Worm (Caenorhabditis elegans): ENCODE measurements around the gene nrf-6.
A peak's percentile ranks its signal among the peaks of the same experiment; 100 is the strongest.

The nrf-6 gene

DNA sequence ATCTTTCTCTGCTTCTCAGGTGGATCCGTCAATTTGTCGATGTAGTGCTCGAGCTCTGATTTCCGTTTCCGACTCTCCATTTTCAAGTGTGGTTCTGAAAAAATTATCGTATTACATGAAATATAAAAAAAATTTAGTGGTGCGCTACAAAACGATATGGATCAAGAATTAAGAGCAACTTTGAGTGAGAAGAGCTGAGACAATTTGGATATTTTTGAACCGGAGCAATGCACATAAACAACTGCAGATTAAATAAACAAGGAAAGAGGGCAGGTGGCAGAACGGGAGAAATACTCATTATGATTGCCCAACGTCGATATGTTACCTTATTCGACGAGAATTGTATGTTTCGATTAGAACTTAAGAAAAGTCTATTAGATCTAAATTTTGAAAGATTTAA is 4.8 kb downstream of the nrf-6 start, which contains the start of gene swsn-7:
TSS of gene swsn-7 (minus strand) at position 101 of the 400 bp plus-strand sequence.
- no peak for TF ChIP-seq zip-8 (tag; optimal IDR thresholded peaks at IDR 0.05)
- TF ChIP-seq unc-120 (tag; optimal IDR thresholded peaks at IDR 0.05; ENCODE audit: poor library complexity, severe bottlenecking): no peak
- TF ChIP-seq sptf-1 (tag; optimal IDR thresholded peaks at IDR 0.05): no peak
- TF ChIP-seq mls-2 (tag; optimal IDR thresholded peaks at IDR 0.05): no peak
- no peak for TF ChIP-seq tbx-8 (GFP tag; optimal IDR thresholded peaks at IDR 0.05)
- TF ChIP-seq sem-2 (GFP tag; optimal IDR thresholded peaks at IDR 0.05): no peak
- TF ChIP-seq flh-1 (GFP tag; optimal IDR thresholded peaks at IDR 0.05): no peak
- no peak for TF ChIP-seq ceh-83 (GFP tag; optimal IDR thresholded peaks at IDR 0.05)
- no peak for TF ChIP-seq lin-13 (tag; optimal IDR thresholded peaks at IDR 0.05)
- TF ChIP-seq hlh-1 (tag; optimal IDR thresholded peaks at IDR 0.05): no peak
- no peak for TF ChIP-seq nhr-76 (tag; optimal IDR thresholded peaks at IDR 0.05)
- TF ChIP-seq unc-39 (tag; optimal IDR thresholded peaks at IDR 0.05): no peak

DNA sequence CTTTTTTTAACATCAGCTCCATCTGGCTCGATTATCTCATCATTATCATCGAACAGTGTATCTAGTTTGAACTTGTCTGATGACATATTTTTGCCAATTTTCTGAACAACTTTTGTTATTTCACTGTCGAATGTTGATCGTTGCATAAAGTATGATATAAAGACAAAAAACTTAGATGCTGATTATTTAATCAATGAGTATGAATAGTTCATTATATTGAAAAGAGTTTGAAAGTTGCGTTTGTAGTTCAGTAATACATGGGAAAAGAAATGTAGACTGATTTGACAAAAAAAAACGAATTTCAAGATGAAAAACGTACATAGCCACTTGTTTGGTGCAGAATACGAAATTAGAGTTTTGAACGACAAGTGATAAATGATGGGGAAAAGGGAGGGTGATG is 10.0 kb downstream of the nrf-6 start, which contains the start of gene hda-2:
TSS of gene hda-2 (minus strand) at position 101 of the 400 bp plus-strand sequence.
- TF ChIP-seq ceh-39 (tag; optimal IDR thresholded peaks at IDR 0.05) (no peak), unc-39 (tag; optimal IDR thresholded peaks at IDR 0.05) (no peak), hlh-1 (tag; optimal IDR thresholded peaks at IDR 0.05) (no peak), pha-4 (tag; optimal IDR thresholded peaks at IDR 0.05) (no peak), mep-1 (tag; optimal IDR thresholded peaks at IDR 0.05) (no peak), bed-3 (GFP tag; optimal IDR thresholded peaks at IDR 0.05) (no peak), flh-1 (GFP tag; optimal IDR thresholded peaks at IDR 0.05) (no peak), sem-2 (GFP tag; optimal IDR thresholded peaks at IDR 0.05) (no peak), nhr-76 (tag; optimal IDR thresholded peaks at IDR 0.05) (no peak), mls-2 (tag; optimal IDR thresholded peaks at IDR 0.05) (no peak), unc-120 (tag; optimal IDR thresholded peaks at IDR 0.05; ENCODE audit: poor library complexity, severe bottlenecking) (no peak), tbx-8 (GFP tag; optimal IDR thresholded peaks at IDR 0.05) (no peak), blmp-1 (tag; optimal IDR thresholded peaks at IDR 0.05) (no peak)

DNA sequence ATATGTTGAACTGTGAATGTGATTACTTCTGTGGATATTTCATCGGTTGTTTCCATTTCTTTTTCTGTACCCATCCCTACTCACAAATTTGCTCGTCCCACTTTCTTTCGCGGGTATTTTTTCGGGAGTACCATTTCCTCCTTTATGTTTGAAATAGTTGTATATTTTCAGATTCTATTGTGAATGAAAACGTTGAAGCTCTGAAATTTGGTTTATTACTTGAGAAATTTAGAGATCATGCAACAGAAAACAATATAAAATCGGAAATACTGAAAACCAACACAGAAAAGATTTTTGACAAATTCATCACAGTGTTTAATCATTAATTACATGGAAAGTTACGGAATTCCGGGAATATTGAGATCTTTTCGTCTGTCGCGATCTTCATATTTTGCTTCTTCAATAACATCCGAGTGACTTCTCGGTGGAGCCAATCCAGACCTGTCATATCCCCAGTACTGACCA is 11.9 kb downstream of the nrf-6 start:
- TF ChIP-seq nhr-12 (tag; optimal IDR thresholded peaks at IDR 0.05) (no peak), zip-8 (tag; optimal IDR thresholded peaks at IDR 0.05) (no peak), cnd-1 (tag; optimal IDR thresholded peaks at IDR 0.05) (no peak), ztf-11 (tag; optimal IDR thresholded peaks at IDR 0.05) (no peak), hlh-1 (tag; optimal IDR thresholded peaks at IDR 0.05) (no peak), unc-120 (tag; optimal IDR thresholded peaks at IDR 0.05; ENCODE audit: poor library complexity, severe bottlenecking) (no peak), lin-32 (GFP tag; optimal IDR thresholded peaks at IDR 0.05) (no peak), M03D4.4 (tag; optimal IDR thresholded peaks at IDR 0.05) (no peak), ham-2 (GFP tag; optimal IDR thresholded peaks at IDR 0.05) (no peak), sem-2 (GFP tag; optimal IDR thresholded peaks at IDR 0.05) (no peak), tbx-8 (GFP tag; optimal IDR thresholded peaks at IDR 0.05) (no peak), nhr-237 (tag; optimal IDR thresholded peaks at IDR 0.05) (no peak), ceh-83 (GFP tag; optimal IDR thresholded peaks at IDR 0.05) (no peak), nhr-2 (tag; optimal IDR thresholded peaks at IDR 0.05) (no peak), unc-39 (tag; optimal IDR thresholded peaks at IDR 0.05) (no peak), snpc-4 (tag; optimal IDR thresholded peaks at IDR 0.05) (no peak), ceh-39 (tag; optimal IDR thresholded peaks at IDR 0.05) (no peak), lsy-2 (tag; optimal IDR thresholded peaks at IDR 0.05) (no peak)

DNA sequence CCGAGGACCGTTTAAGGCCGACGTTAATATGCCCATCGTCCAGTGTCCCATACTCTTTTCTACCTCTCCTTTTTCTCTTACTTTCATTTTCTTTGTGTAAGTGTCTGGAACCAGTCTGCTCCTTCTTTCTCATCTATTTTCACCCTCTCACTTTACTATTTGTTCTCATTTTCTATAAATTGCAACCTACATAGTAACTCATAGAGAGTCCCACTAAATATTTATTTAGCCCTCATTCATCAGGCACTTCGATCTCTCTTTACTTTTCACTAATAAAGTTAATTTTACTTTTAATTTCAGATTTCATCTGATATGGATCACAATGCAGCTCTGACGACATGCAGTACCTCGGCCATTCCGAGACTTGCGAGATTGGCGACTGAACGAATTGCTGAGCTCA is 15.1 kb downstream of the nrf-6 start, which contains the start of gene zyg-11:
TSS of gene zyg-11 (plus strand) at position 301 of the 400 bp plus-strand sequence.
- TF ChIP-seq mep-1 (tag; optimal IDR thresholded peaks at IDR 0.05) (no peak), nhr-12 (tag; optimal IDR thresholded peaks at IDR 0.05) (no peak), sem-2 (GFP tag; optimal IDR thresholded peaks at IDR 0.05) (no peak), nhr-76 (tag; optimal IDR thresholded peaks at IDR 0.05) (no peak)

DNA sequence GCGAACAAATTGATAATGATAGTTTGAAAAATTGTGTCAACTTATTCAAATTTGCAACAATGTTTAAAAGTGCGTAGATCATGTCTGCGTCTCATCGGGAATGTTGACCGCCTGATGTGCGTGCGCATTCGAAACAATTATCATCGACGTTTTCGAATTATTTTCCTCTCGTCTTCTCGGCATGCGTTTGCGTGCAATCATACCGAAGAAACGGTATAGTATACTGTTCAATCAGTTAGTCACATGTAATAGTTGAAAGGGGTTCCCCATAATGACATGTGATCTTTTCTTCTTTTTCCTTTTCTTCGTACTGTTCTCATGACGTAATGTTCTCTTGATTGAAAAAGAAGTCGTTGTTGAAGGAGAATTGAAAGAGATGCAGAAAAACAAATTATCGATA is 15.7 kb downstream of the nrf-6 start:
- TF ChIP-seq zip-8 (tag; optimal IDR thresholded peaks at IDR 0.05) (peak; percentile 2), hlh-1 (tag; optimal IDR thresholded peaks at IDR 0.05) (no peak)

DNA sequence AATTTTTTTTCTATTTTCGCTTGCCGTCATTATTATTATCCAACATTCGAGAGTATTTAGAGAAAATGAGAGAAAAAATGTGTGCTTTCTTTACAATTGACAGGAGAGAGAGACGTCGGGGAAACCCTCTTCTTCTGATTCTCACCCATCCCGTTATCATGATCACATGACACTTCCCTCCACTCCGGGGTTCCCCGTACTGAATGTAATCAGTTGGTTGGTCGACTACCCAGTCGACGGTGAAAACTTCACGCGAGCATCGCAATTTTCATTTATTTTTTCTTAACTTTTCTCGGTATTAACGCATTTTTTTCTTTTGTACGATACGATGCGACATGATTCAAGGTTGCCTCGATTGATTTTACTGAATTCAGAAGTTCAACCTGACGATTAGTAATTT is 16.3 kb downstream of the nrf-6 start:
- TF ChIP-seq nhr-28 (tag; optimal IDR thresholded peaks at IDR 0.05) (no peak), mls-2 (tag; optimal IDR thresholded peaks at IDR 0.05) (no peak), unc-39 (tag; optimal IDR thresholded peaks at IDR 0.05) (no peak), cnd-1 (tag; optimal IDR thresholded peaks at IDR 0.05) (no peak), drap-1 (GFP tag; optimal IDR thresholded peaks at IDR 0.05) (no peak), nhr-2 (tag; optimal IDR thresholded peaks at IDR 0.05) (no peak)

Data from whole organism, mixed stage, embryonic.